Worm (Caenorhabditis elegans) whole organism, L4 larva: Measurements from ENCODE around the gene sfxn-1.4.

Experiments used
- F44E2.7 ChIP-seq: fragments of 200-800 bp; sonication (Bioruptor generic); IDR thresholded peaks from 2 replicates; pipeline ENCODE4 v2.1.2; 2022; ENCODE audit warnings: missing genetic modification characterization, missing compliant biosample characterization
- F49E8.2 ChIP-seq: sonication (generic microtip); optimal IDR thresholded peaks from 2 replicates; lab custom pipeline; 2016; ENCODE audit warnings: missing compliant biosample characterization, mild to moderate bottlenecking, missing genetic modification characterization, borderline replicate concordance
- R02D3.7 ChIP-seq: fragments of 150-350 bp; sonication (generic microtip); optimal IDR thresholded peaks from 3 replicates; lab custom pipeline; 2014; ENCODE audit warnings: missing biosample characterization, missing genetic modification characterization
- aha-1 ChIP-seq: fragments of 150-350 bp; peaks from one replicate; lab custom pipeline; 2014; ENCODE audit warnings: missing biosample characterization, missing genetic modification characterization
- aly-2 ChIP-seq: sonication (generic microtip); optimal IDR thresholded peaks from 2 replicates; lab custom pipeline; 2018; ENCODE audit warnings: missing biosample characterization, missing genetic modification characterization
- arid-1 ChIP-seq: fragments of 200-800 bp; sonication (Bioruptor generic); conservative IDR thresholded peaks from 2 replicates; pipeline ENCODE4 v1.3.6; 2022; ENCODE audit warnings: missing genetic modification reagents, missing genetic modification characterization, missing compliant biosample characterization
- attf-4 ChIP-seq: sonication (generic microtip); optimal IDR thresholded peaks from 3 replicates; lab custom pipeline; 2017; ENCODE audit warnings: missing biosample characterization, missing genetic modification characterization
- ceh-20 ChIP-seq: fragments of 200-800 bp; sonication (Bioruptor generic); IDR thresholded peaks from 2 replicates; pipeline ENCODE4 v1.3.6; 2022; ENCODE audit warnings: missing genetic modification reagents, missing genetic modification characterization, missing compliant biosample characterization
- ceh-32 ChIP-seq: sonication (generic microtip); optimal IDR thresholded peaks from 2 replicates; lab custom pipeline; 2016; ENCODE audit warnings: mild to moderate bottlenecking, missing genetic modification characterization, missing compliant biosample characterization; ENCODE audit not compliant: poor library complexity
- ceh-82 ChIP-seq: sonication (generic microtip); optimal IDR thresholded peaks from 2 replicates; lab custom pipeline; 2017; ENCODE audit warnings: missing biosample characterization, missing genetic modification characterization
- daf-16 ChIP-seq, 3 experiments: sonication (generic microtip); optimal IDR thresholded peaks; 2 replicates each; lab custom pipeline; 2016 to 2017; ENCODE audit warnings: missing genetic modification characterization in 3 of 3, missing genetic modification reagents in 3 of 3, mild to moderate bottlenecking in 2 of 3, missing compliant biosample characterization in 2 of 3, missing biosample characterization in 1 of 3, moderate library complexity in 1 of 3
- daf-8 ChIP-seq: fragments of 200-800 bp; sonication (Bioruptor generic); IDR thresholded peaks from 2 replicates; pipeline ENCODE4 v1.3.6; 2022; ENCODE audit warnings: missing genetic modification characterization, missing compliant biosample characterization
- dmd-6 ChIP-seq: fragments of 200-800 bp; sonication (Bioruptor generic); IDR thresholded peaks from 2 replicates; pipeline ENCODE4 v1.3.6; 2022; ENCODE audit warnings: missing genetic modification reagents, missing genetic modification characterization, missing compliant biosample characterization
- dve-1 ChIP-seq: sonication (generic microtip); optimal IDR thresholded peaks from 2 replicates; lab custom pipeline; 2017; ENCODE audit warnings: antibody characterized with exemption, mild to moderate bottlenecking, missing genetic modification characterization, missing compliant biosample characterization; ENCODE audit not compliant: insufficient read depth
- hif-1 ChIP-seq, 2 experiments: sonication (generic microtip); optimal IDR thresholded peaks; 2 replicates each; lab custom pipeline; 2016 to 2017; ENCODE audit warnings: missing compliant biosample characterization in 2 of 2, missing genetic modification characterization in 2 of 2, missing genetic modification reagents in 2 of 2, missing genotype in 2 of 2, mild to moderate bottlenecking in 1 of 2
- hlh-11 ChIP-seq: fragments of 200-800 bp; sonication (Bioruptor generic); optimal IDR thresholded peaks from 2 replicates; lab custom pipeline; 2018; ENCODE audit warnings: mild to moderate bottlenecking, missing genetic modification characterization, missing compliant biosample characterization
- hlh-30 ChIP-seq: sonication (generic microtip); optimal IDR thresholded peaks from 2 replicates; lab custom pipeline; 2017; ENCODE audit warnings: antibody characterized with exemption, mild to moderate bottlenecking, missing genetic modification characterization, missing compliant biosample characterization; ENCODE audit not compliant: insufficient read depth
- hmg-1.1 ChIP-seq: fragments of 200-800 bp; sonication (Bioruptor generic); IDR thresholded peaks from 2 replicates; pipeline ENCODE4 v1.3.6; 2022; ENCODE audit warnings: missing genetic modification reagents, missing genetic modification characterization, missing compliant biosample characterization
- lin-13 ChIP-seq: fragments of 150-350 bp; optimal IDR thresholded peaks from 2 replicates; lab custom pipeline; 2014; ENCODE audit warnings: missing biosample characterization, missing genetic modification reagents, missing genetic modification characterization
- lsy-2 ChIP-seq, 2 experiments: fragments of 150-350 bp in 1 of 2; sonication (generic microtip) in 1 of 2; optimal IDR thresholded peaks; 2 replicates each; lab custom pipeline; 2014 to 2017; ENCODE audit warnings: missing biosample characterization in 2 of 2, missing genetic modification characterization in 2 of 2
- mdl-1 ChIP-seq, 2 experiments: fragments of 150-350 bp in 1 of 2; sonication (generic microtip) in 1 of 2; optimal IDR thresholded peaks; 2 replicates each; lab custom pipeline; 2014 to 2017; ENCODE audit warnings: missing biosample characterization in 2 of 2, missing genetic modification characterization in 2 of 2
- mdt-29 ChIP-seq: fragments of 200-800 bp; sonication (Bioruptor generic); IDR thresholded peaks from 2 replicates; pipeline ENCODE4 v1.3.6; 2022; ENCODE audit warnings: missing genetic modification reagents, missing genetic modification characterization, missing compliant biosample characterization
- mep-1 ChIP-seq: fragments of 150-350 bp; sonication (generic microtip); optimal IDR thresholded peaks from 3 replicates; lab custom pipeline; 2014; ENCODE audit warnings: missing biosample characterization, missing genetic modification characterization
- mes-2 ChIP-seq: sonication (generic microtip); optimal IDR thresholded peaks from 2 replicates; lab custom pipeline; 2016; ENCODE audit warnings: missing genotype, mild to moderate bottlenecking, missing genetic modification characterization, missing compliant biosample characterization; ENCODE audit not compliant: poor library complexity, severe bottlenecking
- mxl-3 ChIP-seq: fragments of 200-800 bp; sonication (Bioruptor generic); optimal IDR thresholded peaks from 2 replicates; lab custom pipeline; 2018; ENCODE audit warnings: mild to moderate bottlenecking, missing genetic modification characterization, missing compliant biosample characterization
- nhr-10 ChIP-seq: fragments of 150-350 bp; optimal IDR thresholded peaks from 2 replicates; lab custom pipeline; 2014; ENCODE audit warnings: missing biosample characterization, missing genetic modification characterization
- nhr-11 ChIP-seq: fragments of 150-350 bp; optimal IDR thresholded peaks from 2 replicates; lab custom pipeline; 2014; ENCODE audit warnings: missing biosample characterization, missing genetic modification characterization
- nhr-25 ChIP-seq: sonication (generic microtip); optimal IDR thresholded peaks from 2 replicates; lab custom pipeline; 2017; ENCODE audit warnings: missing genetic modification characterization, mild to moderate bottlenecking, missing compliant biosample characterization, antibody characterized with exemption, moderate library complexity, borderline replicate concordance; ENCODE audit not compliant: insufficient read depth
- nhr-28 ChIP-seq: fragments of 150-350 bp; optimal IDR thresholded peaks from 2 replicates; lab custom pipeline; 2014; ENCODE audit warnings: missing biosample characterization, missing genetic modification characterization
- nhr-6 ChIP-seq: fragments of 150-350 bp; optimal IDR thresholded peaks from 2 replicates; lab custom pipeline; 2014; ENCODE audit warnings: missing biosample characterization, missing genetic modification characterization
- nhr-77 ChIP-seq: fragments of 150-350 bp; optimal IDR thresholded peaks from 2 replicates; lab custom pipeline; 2014; ENCODE audit warnings: missing biosample characterization, missing genetic modification characterization
- pha-4 ChIP-seq, 2 experiments: fragments of 150-350 bp in 1 of 2; fragments of 200-800 bp in 1 of 2; sonication (Bioruptor generic) in 1 of 2; IDR thresholded peaks in 1 of 2; optimal IDR thresholded peaks in 1 of 2; 2 replicates each; pipeline versions ENCODE4 v1.3.6 to Lab custom; 2014 to 2022; ENCODE audit warnings: missing genetic modification characterization in 2 of 2, missing genetic modification reagents in 2 of 2, missing biosample characterization in 1 of 2, missing compliant biosample characterization in 1 of 2
- rbr-2 ChIP-seq: sonication (generic microtip); optimal IDR thresholded peaks from 2 replicates; lab custom pipeline; 2016; ENCODE audit warnings: missing genotype, missing genetic modification characterization, missing compliant biosample characterization
- saeg-2 ChIP-seq: fragments of 200-800 bp; sonication (Bioruptor generic); IDR thresholded peaks from 2 replicates; pipeline ENCODE4 v1.3.6; 2022; ENCODE audit warnings: missing genetic modification reagents, missing genetic modification characterization, missing compliant biosample characterization
- sdz-12 ChIP-seq: fragments of 200-800 bp; sonication (Bioruptor generic); optimal IDR thresholded peaks from 2 replicates; lab custom pipeline; 2018; ENCODE audit warnings: mild to moderate bottlenecking, missing genetic modification characterization, missing compliant biosample characterization
- set-16 ChIP-seq: fragments of 200-800 bp; sonication (Bioruptor generic); IDR thresholded peaks from 2 replicates; pipeline ENCODE4 v1.3.6; 2022; ENCODE audit warnings: missing genetic modification reagents, missing genetic modification characterization, missing compliant biosample characterization
- snpc-4 ChIP-seq: fragments of 150-350 bp; optimal IDR thresholded peaks from 2 replicates; lab custom pipeline; 2014; ENCODE audit warnings: missing biosample characterization, missing genetic modification characterization
- spr-3 ChIP-seq: fragments of 200-800 bp; sonication (Bioruptor generic); optimal IDR thresholded peaks from 2 replicates; lab custom pipeline; 2018; ENCODE audit warnings: mild to moderate bottlenecking, missing genetic modification characterization, missing compliant biosample characterization
- unc-130 ChIP-seq: sonication (generic microtip); optimal IDR thresholded peaks from 2 replicates; lab custom pipeline; 2016; ENCODE audit warnings: missing genetic modification reagents, missing genetic modification characterization, missing compliant biosample characterization
- zfp-2 ChIP-seq: sonication (generic microtip); optimal IDR thresholded peaks from 2 replicates; lab custom pipeline; 2016; ENCODE audit warnings: mild to moderate bottlenecking, missing genetic modification characterization, missing compliant biosample characterization
- ztf-7 ChIP-seq: fragments of 150-350 bp; optimal IDR thresholded peaks from 2 replicates; lab custom pipeline; 2014; ENCODE audit warnings: missing biosample characterization, missing genetic modification characterization

sfxn-1.4 gene

ce11 chrII:11675877-11676473 lies 5.1 kb downstream of the sfxn-1.4 start, which contains the start of the genes trr-1 and C47D12.2 (continued):
- no peak for TF ChIP-seq F44E2.7 (GFP tag; lab: Robert Waterston, UW)
- no peak for TF ChIP-seq mep-1
- TF ChIP-seq lsy-2 (tag; optimal IDR thresholded peaks at IDR 0.05; lab: Kevin White, UChicago): peak in 1 of 2 experiments; percentile 34
- TF ChIP-seq hmg-1.1 (GFP tag; lab: Robert Waterston, UW): peak; percentile 54; the same call in 1 of the 2 replicates
- TF ChIP-seq nhr-11 (tag; lab: Kevin White, UChicago): peak; percentile 29
- peak; percentile 22; the same call in 1 of the 2 replicates for TF ChIP-seq dmd-6
- peak; percentile 65 for TF ChIP-seq hlh-11 (tag; lab: Kevin White, UChicago)
- TF ChIP-seq saeg-2 (GFP tag; lab: Robert Waterston, UW): no peak
- no peak for TF ChIP-seq arid-1 (GFP tag; lab: Robert Waterston, UW)
- no peak for TF ChIP-seq F49E8.2
- TF ChIP-seq ceh-32 (tag; lab: Kevin White, UChicago): no peak
- TF ChIP-seq aly-2 (tag; lab: Kevin White, UChicago): no peak
- no peak for TF ChIP-seq pha-4 (GFP tag; IDR thresholded peaks at IDR 0.05; lab: Robert Waterston, UW)
- peak; percentile 67 for TF ChIP-seq pha-4 (tag; optimal IDR thresholded peaks at IDR 0.05; lab: Kevin White, UChicago)

- no peak for TF ChIP-seq nhr-25
Measured at ce11 chrII:11658854-11659253, 22.2 kb downstream of the sfxn-1.4 start.

ce11 chrII:11657079-11657478 lies 24.0 kb downstream of the sfxn-1.4 start, which contains the start of gene nep-1:
TSS of gene nep-1 (minus strand) at chrII:11657179.
- TF ChIP-seq spr-3 (GFP tag; lab: Kevin White, UChicago) (no peak), nhr-28 (tag; lab: Kevin White, UChicago) (peak; percentile 3), set-16 (GFP tag; lab: Robert Waterston, UW) (no peak), ztf-7 (tag; lab: Kevin White, UChicago) (no peak), mes-2 (no peak), saeg-2 (GFP tag; lab: Robert Waterston, UW) (no peak), attf-4 (tag; lab: Kevin White, UChicago) (no peak), mdt-29 (GFP tag; lab: Robert Waterston, UW) (no peak), hlh-11 (tag; lab: Kevin White, UChicago) (peak; percentile 6)
- TF ChIP-seq, all 104 proteins: peak for 2

- TF ChIP-seq R02D3.7: peak; percentile 81
- no peak for TF ChIP-seq ceh-32 (tag; lab: Kevin White, UChicago)
- no peak for TF ChIP-seq nhr-10 (tag; lab: Kevin White, UChicago)
- peak; percentile 1 for TF ChIP-seq rbr-2 (tag; lab: Kevin White, UChicago)
- TF ChIP-seq spr-3 (GFP tag; lab: Kevin White, UChicago): no peak
- peak; percentile 64 for TF ChIP-seq nhr-77 (tag; lab: Kevin White, UChicago)
- no peak for TF ChIP-seq mxl-3 (GFP tag; lab: Kevin White, UChicago)
- no peak for TF ChIP-seq F44E2.7 (GFP tag; lab: Robert Waterston, UW)
- TF ChIP-seq daf-8 (GFP tag; lab: Robert Waterston, UW): no peak
- TF ChIP-seq zfp-2 (tag; lab: Kevin White, UChicago): no peak
- TF ChIP-seq ceh-20 (GFP tag; lab: Robert Waterston, UW): no peak
- TF ChIP-seq ceh-82 (tag; lab: Kevin White, UChicago): no peak
- no peak for TF ChIP-seq mdt-29 (GFP tag; lab: Robert Waterston, UW)
- no peak for TF ChIP-seq daf-16 (GFP tag; optimal IDR thresholded peaks at IDR 0.05; lab: Kevin White, UChicago)
- TF ChIP-seq daf-16 (tag; optimal IDR thresholded peaks at IDR 0.05; lab: Kevin White, UChicago): peak; percentile 72
- TF ChIP-seq hlh-30 (tag; lab: Kevin White, UChicago): peak; percentile 85
- TF ChIP-seq dve-1: peak; percentile 44
- TF ChIP-seq unc-130: no peak
- peak; percentile 65 for TF ChIP-seq aha-1 (tag; lab: Kevin White, UChicago)
- no peak for TF ChIP-seq pha-4 (GFP tag; IDR thresholded peaks at IDR 0.05; lab: Robert Waterston, UW)
- TF ChIP-seq pha-4 (tag; optimal IDR thresholded peaks at IDR 0.05; lab: Kevin White, UChicago): peak; percentile 75
- peak in 1 of 2 experiments; percentile 18 for TF ChIP-seq hif-1 (tag; optimal IDR thresholded peaks at IDR 0.05; lab: Kevin White, UChicago)
- TF ChIP-seq lin-13 (GFP tag; lab: Kevin White, UChicago): peak; percentile 32
- no peak for TF ChIP-seq snpc-4
- peak in 1 of 2 experiments; percentile 27 for TF ChIP-seq mdl-1 (tag; optimal IDR thresholded peaks at IDR 0.05; lab: Kevin White, UChicago)
- TF ChIP-seq hlh-11 (tag; lab: Kevin White, UChicago): peak; percentile 14
- TF ChIP-seq nhr-6 (tag; lab: Kevin White, UChicago): peak; percentile 24
- TF ChIP-seq sdz-12 (GFP tag; lab: Kevin White, UChicago): no peak
- peak in 1 of 2 experiments; percentile 90 for TF ChIP-seq lsy-2 (tag; optimal IDR thresholded peaks at IDR 0.05; lab: Kevin White, UChicago)
- peak; percentile 34 for TF ChIP-seq nhr-28 (tag; lab: Kevin White, UChicago)
Measured at ce11 chrII:11652679-11653174, 28.3 kb downstream of the sfxn-1.4 start, which contains the start of the genes rad-23 and rpn-12. TSS of gene rad-23 (minus strand) at chrII:11652729. TSS of gene rpn-12 (plus strand) at chrII:11653124.
